Fruit fly (Drosophila melanogaster) whole organism, adult: ENCODE measurements around the gene wb.

Source experiments
- CG14711 ChIP-seq: fragments of 200-800 bp; sonication (Bioruptor generic); optimal IDR thresholded peaks from 2 replicates; lab custom pipeline; 2018; ENCODE audit warnings: missing biosample characterization, mild to moderate bottlenecking, missing genetic modification characterization, moderate library complexity
- CG1620 ChIP-seq: fragments of 200-800 bp; sonication (Bioruptor generic); optimal IDR thresholded peaks from 2 replicates; lab custom pipeline; 2016; ENCODE audit warnings: missing biosample characterization, missing genetic modification characterization
- CG33017 ChIP-seq: fragments of 200-800 bp; sonication (Bioruptor generic); optimal IDR thresholded peaks from 2 replicates; lab custom pipeline; 2018; ENCODE audit warnings: missing biosample characterization, mild to moderate bottlenecking, missing genetic modification characterization, moderate library complexity
- CG5204 ChIP-seq: fragments of 200-800 bp; sonication (Bioruptor generic); optimal IDR thresholded peaks from 2 replicates; lab custom pipeline; 2016; ENCODE audit warnings: missing biosample characterization, missing genetic modification characterization
- CG7045 ChIP-seq: fragments of 200-800 bp; sonication (Bioruptor generic); optimal IDR thresholded peaks from 2 replicates; lab custom pipeline; 2017; ENCODE audit warnings: missing biosample characterization, mild to moderate bottlenecking, missing genetic modification characterization
- CG7101 ChIP-seq: fragments of 200-800 bp; sonication (Bioruptor generic); optimal IDR thresholded peaks from 2 replicates; lab custom pipeline; 2018; ENCODE audit warnings: missing biosample characterization, mild to moderate bottlenecking, missing genetic modification characterization, moderate library complexity
- Crg-1 ChIP-seq: fragments of 200-800 bp; sonication (Bioruptor generic); optimal IDR thresholded peaks from 2 replicates; lab custom pipeline; 2016; ENCODE audit warnings: missing biosample characterization, missing genetic modification characterization
- Hr96 ChIP-seq: fragments of 200-800 bp; sonication (Bioruptor generic); optimal IDR thresholded peaks from 2 replicates; lab custom pipeline; 2016; ENCODE audit warnings: missing biosample characterization, missing genetic modification characterization
- bab1 ChIP-seq: fragments of 200-800 bp; sonication (Bioruptor generic); optimal IDR thresholded peaks from 3 replicates; lab custom pipeline; 2019; ENCODE audit warnings: missing biosample characterization, mild to moderate bottlenecking, missing genetic modification characterization, moderate library complexity
- cic ChIP-seq: fragments of 200-800 bp; sonication (Bioruptor generic); optimal IDR thresholded peaks from 2 replicates; lab custom pipeline; 2017; ENCODE audit warnings: missing biosample characterization, mild to moderate bottlenecking, missing genetic modification characterization, moderate library complexity
- kay ChIP-seq: fragments of 200-800 bp; sonication (Bioruptor generic); peaks from one replicate; lab custom pipeline; 2016; ENCODE audit warnings: missing biosample characterization, missing genetic modification characterization, borderline replicate concordance
- pad ChIP-seq: fragments of 200-800 bp; sonication (Bioruptor generic); optimal IDR thresholded peaks from 3 replicates; lab custom pipeline; 2017; ENCODE audit warnings: missing biosample characterization, missing genetic modification characterization, mild to moderate bottlenecking, moderate library complexity, missing genetic modification reagents
- tj ChIP-seq: fragments of 200-800 bp; sonication (Bioruptor generic); optimal IDR thresholded peaks from 3 replicates; lab custom pipeline; 2017; ENCODE audit warnings: missing biosample characterization, mild to moderate bottlenecking, missing genetic modification characterization, moderate library complexity
- toe ChIP-seq: fragments of 200-800 bp; sonication (Bioruptor generic); optimal IDR thresholded peaks from 2 replicates; lab custom pipeline; 2016; ENCODE audit warnings: missing biosample characterization, missing genetic modification characterization

DNA sequence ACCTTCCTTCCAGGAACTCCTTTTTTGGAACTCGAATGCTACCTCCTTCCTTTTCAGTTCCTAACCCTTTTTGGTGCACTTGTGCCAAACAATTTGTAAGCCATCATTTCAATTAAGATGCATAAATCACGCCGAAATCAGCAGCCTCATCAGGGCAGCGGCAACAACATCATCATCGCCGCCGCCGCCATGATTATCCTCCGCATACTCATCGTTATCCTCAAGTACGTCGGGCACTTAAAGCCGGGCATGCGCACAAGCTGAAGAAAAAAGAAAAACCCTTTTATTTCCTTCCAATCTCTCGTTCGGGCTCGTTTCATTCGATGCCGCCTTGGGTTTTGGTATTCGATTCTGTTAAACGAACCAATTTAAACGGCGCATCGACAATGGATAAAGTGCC is 1.9 kb upstream of the wb start:
- TF ChIP-seq kay (GFP tag; lab: Kevin White, UChicago) (no peak), pad (GFP tag; lab: Kevin White, UChicago) (no peak), CG7101 (tag; lab: Kevin White, UChicago) (no peak), bab1 (GFP tag; lab: Kevin White, UChicago) (no peak), tj (no peak), Crg-1 (GFP tag; lab: Kevin White, UChicago) (no peak), Hr96 (GFP tag; lab: Kevin White, UChicago) (no peak), toe (GFP tag; lab: Kevin White, UChicago) (no peak), cic (GFP tag; lab: Kevin White, UChicago) (no peak), CG14711 (no peak), CG1620 (GFP tag; lab: Kevin White, UChicago) (no peak), CG33017 (tag; lab: Kevin White, UChicago) (no peak), CG5204 (GFP tag; lab: Kevin White, UChicago) (no peak), CG7045 (no peak)
